Worm (Caenorhabditis elegans): Measurements from ENCODE around the gene C46G7.2.

DNA sequence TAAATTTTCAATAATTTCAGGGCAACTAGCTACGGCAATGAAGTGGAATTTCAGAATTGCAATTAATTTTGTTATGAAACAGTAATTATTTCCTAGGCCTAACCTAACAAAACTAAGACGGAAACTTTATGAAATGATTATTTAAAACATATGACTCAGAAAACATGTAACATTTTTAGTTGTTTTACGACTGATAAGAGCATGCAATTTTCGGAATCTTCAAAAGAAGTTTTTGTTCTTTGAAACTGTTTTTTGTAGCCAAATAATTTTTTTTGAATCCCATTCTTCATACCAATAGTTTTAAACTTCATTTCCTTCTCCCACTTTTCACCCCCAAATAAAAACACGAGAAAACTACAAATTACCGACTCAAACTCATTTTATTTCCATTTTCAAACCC is 34.1 kb downstream of the C46G7.2 start:
- no peak for TF ChIP-seq ztf-6 (GFP tag; IDR thresholded peaks at IDR 0.05)
- no peak for TF ChIP-seq F33H1.4 (GFP tag; IDR thresholded peaks at IDR 0.05)
- no peak for TF ChIP-seq ets-4 (GFP tag; optimal IDR thresholded peaks at IDR 0.05)
- no peak for TF ChIP-seq nhr-179 (tag; optimal IDR thresholded peaks at IDR 0.05)
- TF ChIP-seq xnd-1 (tag; optimal IDR thresholded peaks at IDR 0.05), result no peak
- no peak for TF ChIP-seq snpc-4 (GFP tag; optimal IDR thresholded peaks at IDR 0.05)
- TF ChIP-seq snpc-4 (tag; optimal IDR thresholded peaks at IDR 0.05), result no peak
- TF ChIP-seq attf-6 (GFP tag; IDR thresholded peaks at IDR 0.05), result no peak
